Worm (Caenorhabditis elegans): Measurements from ENCODE around the gene mks-2.

DNA sequence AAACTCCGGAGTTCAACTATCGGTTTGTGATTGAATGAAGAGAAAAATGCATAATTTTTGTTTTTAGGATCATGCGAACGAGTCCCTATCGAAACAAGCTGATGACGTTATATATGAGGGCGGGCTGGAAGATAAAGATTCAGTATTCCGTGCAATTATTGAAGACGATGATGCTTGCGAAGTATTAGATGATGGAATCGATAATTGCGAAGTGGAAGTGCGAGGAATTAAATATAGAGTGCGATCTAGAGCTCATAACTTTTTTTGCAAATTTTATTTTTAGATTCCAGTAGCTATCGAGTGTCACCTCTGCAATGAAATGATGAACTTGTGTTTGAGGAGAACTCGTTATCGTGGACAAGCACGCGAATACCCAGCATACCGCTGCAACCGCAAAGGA is 20.2 kb downstream of the mks-2 start:
- TF ChIP-seq aly-2 (tag; optimal IDR thresholded peaks at IDR 0.05) (no peak), alr-1 (tag; optimal IDR thresholded peaks at IDR 0.05) (no peak), blmp-1 (tag; optimal IDR thresholded peaks at IDR 0.05; ENCODE audit: insufficient read depth) (no peak), ztf-4 (tag; optimal IDR thresholded peaks at IDR 0.05) (no peak), mbf-1 (tag; optimal IDR thresholded peaks at IDR 0.05) (no peak), Y55F3AM.14 (GFP tag; optimal IDR thresholded peaks at IDR 0.05) (no peak), unc-62 (GFP tag; optimal IDR thresholded peaks at IDR 0.05) (no peak), nhr-12 (tag; optimal IDR thresholded peaks at IDR 0.05) (no peak), lin-11 (tag; optimal IDR thresholded peaks at IDR 0.05) (no peak), nhr-11 (tag; optimal IDR thresholded peaks at IDR 0.05) (no peak)
